Fruit fly (Drosophila melanogaster) whole organism, wandering third instar larva: ENCODE data around the gene CG34283.

Experiments
- Dfd ChIP-seq: fragments of >200 bp; optimal IDR thresholded peaks from 2 replicates; lab custom pipeline; 2017; ENCODE audit warnings: missing biosample characterization, missing genetic modification characterization
- Dif ChIP-seq: fragments of 200-275, 200-300 bp; sonication (Bioruptor generic); optimal IDR thresholded peaks from 2 replicates; lab custom pipeline; 2018; ENCODE audit warnings: missing biosample characterization, missing genetic modification characterization; ENCODE audit not compliant: partially characterized antibody
- Rel ChIP-seq, 2 experiments: fragments of 200-800 bp; sonication (Bioruptor generic) in 1 of 2; optimal IDR thresholded peaks; 2 replicates in 1 of 2; 3 replicates in 1 of 2; lab custom pipeline; 2016 to 2019; ENCODE audit warnings: mild to moderate bottlenecking in 2 of 2, missing biosample characterization in 2 of 2, missing genetic modification characterization in 2 of 2, moderate library complexity in 1 of 2
- dl ChIP-seq, 2 experiments: fragments of 175-275, 200-275 bp in 1 of 2; fragments of 200-275 bp in 1 of 2; sonication (Bioruptor generic); optimal IDR thresholded peaks; lab custom pipeline; 2018; ENCODE audit warnings: mild to moderate bottlenecking in 2 of 2, missing biosample characterization in 2 of 2, missing genetic modification characterization in 2 of 2, moderate library complexity in 2 of 2; ENCODE audit not compliant: partially characterized antibody in 2 of 2, insufficient read depth in 1 of 2
- ey ChIP-seq: fragments of 200-800 bp; sonication (Bioruptor generic); optimal IDR thresholded peaks from 2 replicates; lab custom pipeline; 2016; ENCODE audit warnings: missing biosample characterization, missing genetic modification characterization
- foxo ChIP-seq, 2 experiments: fragments of 200-800 bp; sonication (Bioruptor generic); optimal IDR thresholded peaks; 2 replicates in 1 of 2; 3 replicates in 1 of 2; lab custom pipeline; 2016 to 2017; ENCODE audit warnings: missing biosample characterization in 2 of 2, missing genetic modification characterization in 2 of 2
- pan ChIP-seq: fragments of >200 bp; optimal IDR thresholded peaks from 2 replicates; lab custom pipeline; 2017
- rgr ChIP-seq: fragments of 200-800 bp; sonication (Bioruptor generic); optimal IDR thresholded peaks from 3 replicates; lab custom pipeline; 2016; ENCODE audit warnings: missing biosample characterization, mild to moderate bottlenecking, missing genetic modification characterization
- sv ChIP-seq: fragments of 200-800 bp; sonication (Bioruptor generic); optimal IDR thresholded peaks from 3 replicates; lab custom pipeline; 2016; ENCODE audit warnings: missing biosample characterization, missing genetic modification characterization
- woc ChIP-seq: sonication (Bioruptor generic); optimal IDR thresholded peaks from 2 replicates; lab custom pipeline; 2016; ENCODE audit warnings: missing biosample characterization, mild to moderate bottlenecking, missing genetic modification characterization

DNA sequence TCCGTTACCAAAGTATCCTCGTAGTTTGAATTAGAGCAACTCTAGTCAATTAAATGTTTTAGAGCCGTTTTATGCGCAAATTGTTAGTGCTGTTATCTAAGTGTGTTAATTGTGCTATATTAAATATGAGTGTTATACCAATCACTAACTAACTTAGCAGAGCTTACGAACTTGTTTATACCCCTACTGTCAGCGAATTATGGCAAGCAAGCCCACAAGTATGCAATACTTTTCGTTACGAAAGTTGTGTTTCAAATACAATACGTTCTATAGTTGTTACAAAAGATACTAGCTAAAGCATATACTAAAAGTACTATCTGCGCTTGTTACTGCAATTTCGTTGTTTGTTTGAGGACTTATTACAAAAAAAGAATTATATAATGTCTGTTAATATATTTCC lies 8.9 kb upstream of the CG34283 start:
- TF ChIP-seq pan (lab: Kevin White, UChicago) (no peak), woc (no peak), dl (GFP tag; optimal IDR thresholded peaks at IDR 0.05; lab: Kevin White, UChicago; ENCODE audit: insufficient read depth in 1 of 2, partially characterized antibody in 2 of 2) (no peak), Dfd (GFP tag; lab: Kevin White, UChicago) (no peak), ey (GFP tag; lab: Kevin White, UChicago) (no peak), rgr (GFP tag; lab: Kevin White, UChicago) (no peak), foxo (GFP tag; optimal IDR thresholded peaks at IDR 0.05; lab: Kevin White, UChicago) (no peak), Rel (GFP tag; optimal IDR thresholded peaks at IDR 0.05; lab: Kevin White, UChicago) (no peak), Rel (tag; optimal IDR thresholded peaks at IDR 0.05; lab: Kevin White, UChicago) (no peak), sv (GFP tag; lab: Kevin White, UChicago) (no peak), Dif (GFP tag; lab: Kevin White, UChicago) (no peak)
